Fruit fly (Drosophila melanogaster) whole organism, embryonic: ENCODE results near the gene CG5214.

Experiments used
- Ada2b ChIP-seq: fragments of 200-800 bp; sonication (Bioruptor generic); IDR thresholded peaks from 2 replicates; pipeline ENCODE4 v1.3.6; 2022; ENCODE audit warnings: missing biosample characterization, missing genetic modification characterization
- Antp ChIP-seq: fragments of 200-800 bp; sonication (Bioruptor generic); optimal IDR thresholded peaks from 3 replicates; lab custom pipeline; 2016; ENCODE audit warnings: missing biosample characterization, missing genetic modification characterization
- Awh ChIP-seq: fragments of 200-800 bp; sonication (Bioruptor generic); IDR thresholded peaks from 2 replicates; pipeline ENCODE4, ENCODE4 v1.3.6; 2022; ENCODE audit warnings: missing biosample characterization, missing genetic modification characterization
- Bdp1 ChIP-seq: fragments of 200-800 bp; sonication (Bioruptor generic); optimal IDR thresholded peaks from 3 replicates; lab custom pipeline; 2016; ENCODE audit warnings: missing biosample characterization, missing genetic modification characterization
- CG10543 ChIP-seq: fragments of 200-800 bp; sonication (Bioruptor generic); optimal IDR thresholded peaks from 3 replicates; lab custom pipeline; 2017; ENCODE audit warnings: missing biosample characterization, mild to moderate bottlenecking, missing genetic modification characterization, moderate library complexity
- CG11398 ChIP-seq: fragments of 200-800 bp; sonication (Bioruptor generic); optimal IDR thresholded peaks from 2 replicates; lab custom pipeline; 2016; ENCODE audit warnings: missing biosample characterization, missing genetic modification characterization
- CG15073 ChIP-seq: fragments of 200-800 bp; sonication (Bioruptor generic); optimal IDR thresholded peaks from 2 replicates; lab custom pipeline; 2016; ENCODE audit warnings: missing biosample characterization, missing genetic modification characterization
- CG18262 ChIP-seq: fragments of 200-800 bp; optimal IDR thresholded peaks from 3 replicates; lab custom pipeline; 2019; ENCODE audit warnings: missing biosample characterization, mild to moderate bottlenecking, missing genetic modification characterization, moderate library complexity
- CG30431 ChIP-seq: fragments of 200-800 bp; sonication (Bioruptor generic); optimal IDR thresholded peaks from 2 replicates; lab custom pipeline; 2017; ENCODE audit warnings: missing biosample characterization, missing genetic modification characterization
- CG31365 ChIP-seq: fragments of 200-800 bp; sonication (Bioruptor generic); optimal IDR thresholded peaks from 2 replicates; lab custom pipeline; 2018; ENCODE audit warnings: missing biosample characterization, mild to moderate bottlenecking, missing genetic modification characterization
- CG32772 ChIP-seq: fragments of 200-800 bp; sonication (Bioruptor generic); IDR thresholded peaks from 2 replicates; pipeline ENCODE4 v1.3.6; 2022; ENCODE audit warnings: missing biosample characterization, missing genetic modification characterization
- CG34224 ChIP-seq: fragments of 200-800 bp; sonication (Bioruptor generic); IDR thresholded peaks from 3 replicates; pipeline ENCODE4 v1.3.6; 2022; ENCODE audit warnings: missing biosample characterization, missing genetic modification characterization; ENCODE audit not compliant: partially characterized antibody
- CG4328 ChIP-seq: fragments of 200-800 bp; sonication (Bioruptor generic); optimal IDR thresholded peaks from 3 replicates; lab custom pipeline; 2017; ENCODE audit warnings: missing biosample characterization, missing genetic modification reagents, missing genetic modification characterization
- CG4820 ChIP-seq: fragments of 200-800 bp; sonication (Bioruptor generic); optimal IDR thresholded peaks from 3 replicates; lab custom pipeline; 2016; ENCODE audit warnings: missing biosample characterization, missing genetic modification characterization
- CG6689 ChIP-seq: fragments of 200-800 bp; sonication (Bioruptor generic); IDR thresholded peaks from 2 replicates; pipeline ENCODE4 v1.3.6; 2022; ENCODE audit warnings: missing biosample characterization, missing genetic modification characterization
- CG7987 ChIP-seq: fragments of 200-800 bp; sonication (Bioruptor generic); optimal IDR thresholded peaks from 2 replicates; lab custom pipeline; 2018; ENCODE audit warnings: missing biosample characterization, mild to moderate bottlenecking, missing genetic modification characterization, moderate library complexity
- CG8290 ChIP-seq, 3 experiments: fragments of 200-800 bp; sonication (Bioruptor generic); optimal IDR thresholded peaks; 2 replicates each; lab custom pipeline; 2016 to 2019; ENCODE audit warnings: missing biosample characterization in 3 of 3, missing genetic modification characterization in 3 of 3, mild to moderate bottlenecking in 2 of 3, moderate library complexity in 1 of 3
- CG8359 ChIP-seq: fragments of 200-800 bp; sonication (Bioruptor generic); optimal IDR thresholded peaks from 2 replicates; lab custom pipeline; 2017; ENCODE audit warnings: missing biosample characterization, mild to moderate bottlenecking, missing genetic modification characterization, borderline replicate concordance
- CG9932 ChIP-seq: fragments of 200-800 bp; sonication (Bioruptor generic); IDR thresholded peaks from 2 replicates; pipeline ENCODE4 v1.3.6; 2022; ENCODE audit warnings: missing biosample characterization, missing genetic modification characterization
- Dek ChIP-seq: fragments of 200-800 bp; sonication (Bioruptor generic); optimal IDR thresholded peaks from 3 replicates; lab custom pipeline; 2019; ENCODE audit warnings: missing biosample characterization, mild to moderate bottlenecking, missing genetic modification characterization, moderate library complexity
- ERR ChIP-seq: fragments of 200-800 bp; sonication (Bioruptor generic); optimal IDR thresholded peaks from 2 replicates; lab custom pipeline; 2016; ENCODE audit warnings: missing biosample characterization, missing genetic modification characterization
- Ets97D ChIP-seq: fragments of 200-800 bp; sonication (Bioruptor generic); optimal IDR thresholded peaks from 3 replicates; lab custom pipeline; 2016; ENCODE audit warnings: missing biosample characterization, missing genetic modification characterization
- Hr78 ChIP-seq, 2 experiments: fragments of 200-800 bp in 1 of 2; fragments of >200 bp in 1 of 2; sonication (Bioruptor generic) in 1 of 2; optimal IDR thresholded peaks; 2 replicates each; lab custom pipeline; 2017 to 2019; ENCODE audit warnings: missing biosample characterization in 2 of 2, missing genetic modification characterization in 2 of 2, mild to moderate bottlenecking in 1 of 2, moderate library complexity in 1 of 2
- MBD-R2 ChIP-seq: fragments of 200-800 bp; sonication (Bioruptor generic); IDR thresholded peaks from 2 replicates; pipeline ENCODE4 v1.3.6; 2022; ENCODE audit warnings: missing biosample characterization, missing genetic modification characterization
- MESR4 ChIP-seq: fragments of 200-800 bp; sonication (Bioruptor generic); optimal IDR thresholded peaks from 2 replicates; lab custom pipeline; 2018; ENCODE audit warnings: missing biosample characterization, mild to moderate bottlenecking, missing genetic modification characterization, moderate library complexity
- Mad ChIP-seq: fragments of 200-800 bp; sonication (Bioruptor generic); optimal IDR thresholded peaks from 2 replicates; lab custom pipeline; 2016; ENCODE audit warnings: missing biosample characterization, missing genetic modification characterization
- Max ChIP-seq: fragments of 200-800 bp; sonication (Bioruptor generic); optimal IDR thresholded peaks from 2 replicates; lab custom pipeline; 2016; ENCODE audit warnings: missing biosample characterization, mild to moderate bottlenecking, missing genetic modification characterization
- Oaz ChIP-seq: fragments of 200-800 bp; sonication (Bioruptor generic); IDR thresholded peaks from 2 replicates; pipeline ENCODE4 v1.3.6; 2022; ENCODE audit warnings: missing biosample characterization, missing genetic modification characterization
- Pdp1 ChIP-seq, 2 experiments: fragments of 200-800 bp; sonication (Bioruptor generic); optimal IDR thresholded peaks; 3 replicates each; lab custom pipeline; 2016; ENCODE audit warnings: missing biosample characterization in 2 of 2, missing genetic modification characterization in 2 of 2, mild to moderate bottlenecking in 1 of 2, moderate library complexity in 1 of 2
- YL-1 ChIP-seq: fragments of 200-800 bp; sonication (Bioruptor generic); optimal IDR thresholded peaks from 3 replicates; lab custom pipeline; 2017; ENCODE audit warnings: missing biosample characterization, mild to moderate bottlenecking, missing genetic modification characterization
- ac ChIP-seq: fragments of 200-800 bp; sonication (Bioruptor generic); optimal IDR thresholded peaks from 3 replicates; lab custom pipeline; 2017; ENCODE audit warnings: missing biosample characterization, mild to moderate bottlenecking, missing genetic modification characterization
- ato ChIP-seq: fragments of 200-800 bp; sonication (Bioruptor generic); IDR thresholded peaks from 2 replicates; pipeline ENCODE4 v1.3.6; 2022; ENCODE audit warnings: missing biosample characterization, missing genetic modification characterization; ENCODE audit not compliant: partially characterized antibody
- bcd ChIP-seq: fragments of 200-800 bp; sonication (Bioruptor generic); optimal IDR thresholded peaks from 2 replicates; lab custom pipeline; 2017; ENCODE audit warnings: missing biosample characterization, mild to moderate bottlenecking, missing genetic modification characterization
- btn ChIP-seq: fragments of 200-800 bp; sonication (Bioruptor generic); optimal IDR thresholded peaks from 2 replicates; lab custom pipeline; 2016; ENCODE audit warnings: missing biosample characterization, missing genetic modification characterization
- exex ChIP-seq: fragments of 200-800 bp; sonication (Bioruptor generic); optimal IDR thresholded peaks from 4 replicates; lab custom pipeline; 2018; ENCODE audit warnings: missing biosample characterization, mild to moderate bottlenecking, missing genetic modification characterization, moderate library complexity
- ftz-f1 ChIP-seq: fragments of 200-800 bp; sonication (Bioruptor generic); optimal IDR thresholded peaks from 2 replicates; lab custom pipeline; 2016; ENCODE audit warnings: missing biosample characterization, missing genetic modification characterization
- gcm ChIP-seq: fragments of 200-800 bp; sonication (Bioruptor generic); optimal IDR thresholded peaks from 2 replicates; lab custom pipeline; 2019; ENCODE audit warnings: missing biosample characterization, mild to moderate bottlenecking, missing genetic modification characterization, moderate library complexity
- grau ChIP-seq: fragments of 200-800 bp; optimal IDR thresholded peaks from 3 replicates; lab custom pipeline; 2019; ENCODE audit warnings: missing biosample characterization, mild to moderate bottlenecking, missing genetic modification characterization, moderate library complexity
- hbn ChIP-seq: fragments of 200-800 bp; sonication (Bioruptor generic); IDR thresholded peaks from 2 replicates; pipeline ENCODE4 v1.3.6; 2022; ENCODE audit warnings: missing biosample characterization, missing genetic modification characterization; ENCODE audit not compliant: partially characterized antibody
- oc ChIP-seq: fragments of 200-800 bp; sonication (Bioruptor generic); optimal IDR thresholded peaks from 2 replicates; lab custom pipeline; 2018; ENCODE audit warnings: missing biosample characterization, mild to moderate bottlenecking, missing genetic modification characterization, moderate library complexity
- p53 ChIP-seq: fragments of 200-800 bp; sonication (Bioruptor generic); optimal IDR thresholded peaks from 2 replicates; lab custom pipeline; 2016; ENCODE audit warnings: missing biosample characterization, missing genetic modification characterization
- pho ChIP-seq: fragments of 200-800 bp; sonication (Bioruptor generic); optimal IDR thresholded peaks from 2 replicates; lab custom pipeline; 2016; ENCODE audit warnings: missing biosample characterization, missing genetic modification characterization
- ro ChIP-seq: fragments of 200-800 bp; sonication (Bioruptor generic); IDR thresholded peaks from 2 replicates; pipeline ENCODE4 v1.3.6; 2022; ENCODE audit warnings: missing biosample characterization, missing genetic modification characterization
- sens-2 ChIP-seq: fragments of 200-800 bp; sonication (Bioruptor generic); IDR thresholded peaks from 2 replicates; pipeline ENCODE4 v1.3.6; 2022; ENCODE audit warnings: missing biosample characterization, missing genetic modification characterization
- slp2 ChIP-seq: fragments of 200-800 bp; sonication (Bioruptor generic); optimal IDR thresholded peaks from 2 replicates; lab custom pipeline; 2016; ENCODE audit warnings: missing biosample characterization, missing genetic modification characterization
- tgo ChIP-seq: fragments of 200-800 bp; sonication (Bioruptor generic); IDR thresholded peaks from 3 replicates; pipeline ENCODE4 v1.3.6; 2022; ENCODE audit warnings: missing biosample characterization, missing genetic modification characterization
- ttk ChIP-seq: fragments of 200-800 bp; sonication (Bioruptor generic); IDR thresholded peaks from 2 replicates; pipeline ENCODE4 v2.1.2; 2022; ENCODE audit warnings: missing biosample characterization, missing genetic modification characterization
- tup ChIP-seq: fragments of 200-800 bp; sonication (Bioruptor generic); optimal IDR thresholded peaks from 2 replicates; lab custom pipeline; 2016; ENCODE audit warnings: missing biosample characterization, mild to moderate bottlenecking, missing genetic modification characterization, moderate library complexity
- z ChIP-seq: fragments of 200-800 bp; sonication (Bioruptor generic); IDR thresholded peaks from 3 replicates; pipeline ENCODE4 v1.3.6; 2022; ENCODE audit warnings: missing biosample characterization, missing genetic modification characterization
- zfh2 ChIP-seq: fragments of 200-800 bp; sonication (Bioruptor generic); optimal IDR thresholded peaks from 2 replicates; lab custom pipeline; 2016; ENCODE audit warnings: missing biosample characterization, missing genetic modification characterization

Gene CG5214

DNA sequence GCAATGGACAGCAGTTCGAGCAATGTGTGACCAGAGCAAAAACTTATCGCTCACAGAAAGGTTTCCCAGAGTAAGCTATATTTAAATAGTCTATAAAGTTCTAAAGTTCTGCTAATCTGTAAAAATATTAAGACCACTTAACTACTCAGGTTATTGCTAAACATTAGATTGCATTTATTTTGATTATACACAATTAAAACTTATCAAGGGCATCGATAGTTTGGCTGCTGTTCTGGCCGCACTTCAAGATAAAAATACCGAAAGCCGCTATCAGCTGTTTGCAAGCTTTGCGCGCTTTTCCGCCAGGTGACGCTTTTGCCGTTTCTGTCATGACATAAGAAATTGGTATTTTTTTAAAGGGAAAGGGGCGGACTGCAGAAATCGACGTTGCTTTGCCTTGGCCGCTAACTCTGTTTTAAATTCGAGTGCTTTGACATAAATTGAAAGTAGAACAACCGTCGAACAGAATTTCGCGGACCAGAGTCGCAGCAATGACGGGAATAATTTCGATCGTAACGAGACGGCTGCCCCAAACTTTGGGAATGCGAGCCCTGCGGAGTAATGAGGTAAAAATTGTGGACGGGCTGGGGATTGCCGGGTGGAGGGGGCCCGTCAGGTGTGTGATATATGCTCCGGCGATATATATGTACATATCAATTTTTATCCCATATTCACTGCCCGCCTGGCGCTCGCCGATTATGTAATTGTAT is at the start of gene CG5214, which contains the start of gene CG17734:
Gene CG5214 (plus strand): TSS at position 352 of the 710 bp plus-strand sequence.
Gene CG17734 (minus strand): TSS at position 49 of the 710 bp plus-strand sequence.
- TF ChIP-seq CG11398 (GFP tag; lab: Kevin White, UChicago) (no peak), CG6689 (no peak), zfh2 (GFP tag; lab: Kevin White, UChicago) (no peak), tgo (no peak), pho (GFP tag; lab: Kevin White, UChicago) (peak; percentile 29), slp2 (GFP tag; lab: Kevin White, UChicago) (no peak), Oaz (GFP tag; lab: Robert Waterston, UW) (no peak), grau (tag; lab: Kevin White, UChicago) (no peak), CG18262 (tag; lab: Kevin White, UChicago) (no peak), CG10543 (no peak), ato (no peak), ac (GFP tag; lab: Kevin White, UChicago) (no peak), ttk (no peak), Max (no peak), CG15073 (GFP tag; lab: Kevin White, UChicago) (no peak), Ada2b (GFP tag; lab: Robert Waterston, UW) (no peak), oc (tag; lab: Kevin White, UChicago) (no peak), Awh (GFP tag; lab: Robert Waterston, UW) (no peak), ftz-f1 (GFP tag; lab: Kevin White, UChicago) (peak; percentile 98), hbn (peak; percentile 66), CG8359 (no peak), CG4820 (GFP tag; lab: Kevin White, UChicago) (no peak), ERR (GFP tag; lab: Kevin White, UChicago) (no peak), MESR4 (GFP tag; lab: Kevin White, UChicago) (peak; percentile 63), CG32772 (GFP tag; lab: Robert Waterston, UW) (no peak), sens-2 (GFP tag; lab: Robert Waterston, UW) (no peak), MBD-R2 (GFP tag; lab: Robert Waterston, UW) (peak; percentile 40; the same call in 1 of the 2 replicates), p53 (GFP tag; lab: Kevin White, UChicago) (no peak), Antp (GFP tag; lab: Kevin White, UChicago) (no peak), btn (GFP tag; lab: Kevin White, UChicago) (no peak), Bdp1 (GFP tag; lab: Kevin White, UChicago) (no peak), ro (GFP tag; lab: Robert Waterston, UW) (no peak), gcm (GFP tag; lab: Kevin White, UChicago) (no peak), tup (no peak), CG9932 (GFP tag; lab: Robert Waterston, UW) (no peak), CG31365 (tag; lab: Kevin White, UChicago) (no peak), Hr78 (GFP tag; optimal IDR thresholded peaks at IDR 0.05; lab: Kevin White, UChicago) (no peak), CG4328 (GFP tag; lab: Kevin White, UChicago) (no peak), CG8290 (GFP tag; optimal IDR thresholded peaks at IDR 0.05; lab: Kevin White, UChicago) (peak; percentile 33), CG8290 (tag; optimal IDR thresholded peaks at IDR 0.05; lab: Kevin White, UChicago) (no peak), z (GFP tag; lab: Robert Waterston, UW) (no peak), exex (tag; lab: Kevin White, UChicago) (peak; percentile 35), Ets97D (GFP tag; lab: Kevin White, UChicago) (peak; percentile 82), bcd (GFP tag; lab: Kevin White, UChicago) (no peak), Pdp1 (GFP tag; optimal IDR thresholded peaks at IDR 0.05; lab: Kevin White, UChicago) (peak in 1 of 2 experiments; percentile 99), YL-1 (GFP tag; lab: Kevin White, UChicago) (peak; percentile 48), CG30431 (GFP tag; lab: Kevin White, UChicago) (no peak), CG7987 (no peak), Dek (tag; lab: Kevin White, UChicago) (peak; percentile 43), CG34224 (GFP tag; lab: Robert Waterston, UW) (peak; percentile 69), Mad (GFP tag; lab: Kevin White, UChicago) (no peak)
